Fruit fly (Drosophila melanogaster): ENCODE measurements around the gene Tpt.

DNA sequence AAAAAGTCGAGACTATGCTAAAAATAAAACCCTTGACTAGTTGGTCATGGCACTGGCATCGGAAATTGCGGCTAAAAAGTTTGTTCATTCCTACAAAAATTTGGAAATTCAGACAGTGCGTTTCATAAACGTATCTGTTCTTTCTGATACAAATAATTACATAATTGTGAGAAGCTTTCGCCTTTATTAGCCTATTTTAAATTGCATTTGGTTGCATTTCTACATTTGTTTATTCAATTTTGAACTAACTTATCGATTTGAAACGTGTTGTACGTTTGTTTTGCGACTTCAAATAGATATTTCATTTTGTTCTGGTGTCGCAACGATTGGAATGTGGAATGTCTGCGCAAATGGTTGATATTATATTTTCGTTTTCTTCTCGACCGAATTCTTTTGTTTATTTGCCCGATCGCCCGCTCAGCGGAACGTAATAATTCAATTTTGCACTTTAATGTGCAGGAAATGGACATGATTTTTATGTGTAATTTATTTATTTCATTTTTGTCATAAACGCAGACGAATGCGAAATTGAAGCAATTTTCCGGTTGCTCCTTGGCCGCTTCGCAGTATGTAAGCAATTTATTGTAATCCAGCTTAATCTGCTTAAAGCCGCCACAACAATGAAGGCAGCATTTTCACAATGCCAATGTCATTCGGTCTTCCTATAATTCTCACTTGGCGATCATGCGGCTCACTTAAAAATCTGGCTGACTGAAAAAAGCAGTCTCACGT, 41.1 kb upstream of the Tpt start:
- TF ChIP-seq Sin3A (optimal IDR thresholded peaks at IDR 0.05) (no peak), Myc (optimal IDR thresholded peaks at IDR 0.05) (no peak), psq (optimal IDR thresholded peaks at IDR 0.05) (no peak), insv (optimal IDR thresholded peaks at IDR 0.05) (no peak)

All from Kc167 (cell line).